Fruit fly (Drosophila melanogaster) whole organism, embryonic: Measurements from ENCODE around the gene CG45081.

ENCODE experiments used
- CG18619 ChIP-seq: fragments of 200-800 bp; sonication (Bioruptor generic); optimal IDR thresholded peaks from 3 replicates; lab custom pipeline; 2017; ENCODE audit warnings: missing biosample characterization, mild to moderate bottlenecking, missing genetic modification characterization
- CG3407 ChIP-seq: fragments of 200-800 bp; sonication (Bioruptor generic); optimal IDR thresholded peaks from 2 replicates; lab custom pipeline; 2018; ENCODE audit warnings: missing biosample characterization, mild to moderate bottlenecking, missing genetic modification characterization
- Fer1 ChIP-seq: fragments of 200-800 bp; sonication (Bioruptor generic); optimal IDR thresholded peaks from 2 replicates; lab custom pipeline; 2017; ENCODE audit warnings: missing biosample characterization, mild to moderate bottlenecking, missing genetic modification characterization
- Mrtf ChIP-seq: fragments of 200-800 bp; sonication (Bioruptor generic); IDR thresholded peaks from 3 replicates; pipeline ENCODE4 v1.3.6; 2022; ENCODE audit warnings: missing biosample characterization, missing genetic modification characterization
- ase ChIP-seq: fragments of 200-800 bp; sonication (Bioruptor generic); IDR thresholded peaks from 3 replicates; pipeline ENCODE4 v1.3.6; 2022; ENCODE audit warnings: missing biosample characterization, missing genetic modification characterization
- croc ChIP-seq: fragments of 200-800 bp; sonication (Bioruptor generic); conservative IDR thresholded peaks from 3 replicates; pipeline ENCODE4 v1.3.6; 2022; ENCODE audit warnings: missing biosample characterization, missing genetic modification characterization
- fru ChIP-seq: fragments of >200 bp; optimal IDR thresholded peaks from 2 replicates; lab custom pipeline; 2017
- jing ChIP-seq: fragments of 200-800 bp; sonication (Bioruptor generic); optimal IDR thresholded peaks from 2 replicates; lab custom pipeline; 2018; ENCODE audit warnings: missing biosample characterization, mild to moderate bottlenecking, missing genetic modification characterization
- klu ChIP-seq: fragments of 200-800 bp; sonication (Bioruptor generic); IDR thresholded peaks from 2 replicates; pipeline ENCODE4 v1.3.6; 2022; ENCODE audit warnings: missing biosample characterization, missing genetic modification characterization
- lov ChIP-seq, 2 experiments: fragments of 200-800 bp in 1 of 2; fragments of >200 bp in 1 of 2; sonication (Bioruptor generic) in 1 of 2; IDR thresholded peaks in 1 of 2; optimal IDR thresholded peaks in 1 of 2; 2 replicates in 1 of 2; 3 replicates in 1 of 2; pipeline versions ENCODE4 v1.3.6 to Lab custom; 2017 to 2022; ENCODE audit warnings: missing biosample characterization in 1 of 2, missing genetic modification characterization in 1 of 2
- pnt ChIP-seq: fragments of 200-800 bp; sonication (Bioruptor generic); optimal IDR thresholded peaks from 3 replicates; lab custom pipeline; 2016; ENCODE audit warnings: missing biosample characterization, missing genetic modification characterization
- ranshi ChIP-seq: fragments of 200-800 bp; sonication (Bioruptor generic); IDR thresholded peaks from 2 replicates; pipeline ENCODE4 v1.3.6; 2022; ENCODE audit warnings: missing biosample characterization, missing genetic modification characterization
- run ChIP-seq: fragments of 200-800 bp; sonication (Bioruptor generic); optimal IDR thresholded peaks from 3 replicates; lab custom pipeline; 2018; ENCODE audit warnings: missing biosample characterization, mild to moderate bottlenecking, missing genetic modification characterization

DNA sequence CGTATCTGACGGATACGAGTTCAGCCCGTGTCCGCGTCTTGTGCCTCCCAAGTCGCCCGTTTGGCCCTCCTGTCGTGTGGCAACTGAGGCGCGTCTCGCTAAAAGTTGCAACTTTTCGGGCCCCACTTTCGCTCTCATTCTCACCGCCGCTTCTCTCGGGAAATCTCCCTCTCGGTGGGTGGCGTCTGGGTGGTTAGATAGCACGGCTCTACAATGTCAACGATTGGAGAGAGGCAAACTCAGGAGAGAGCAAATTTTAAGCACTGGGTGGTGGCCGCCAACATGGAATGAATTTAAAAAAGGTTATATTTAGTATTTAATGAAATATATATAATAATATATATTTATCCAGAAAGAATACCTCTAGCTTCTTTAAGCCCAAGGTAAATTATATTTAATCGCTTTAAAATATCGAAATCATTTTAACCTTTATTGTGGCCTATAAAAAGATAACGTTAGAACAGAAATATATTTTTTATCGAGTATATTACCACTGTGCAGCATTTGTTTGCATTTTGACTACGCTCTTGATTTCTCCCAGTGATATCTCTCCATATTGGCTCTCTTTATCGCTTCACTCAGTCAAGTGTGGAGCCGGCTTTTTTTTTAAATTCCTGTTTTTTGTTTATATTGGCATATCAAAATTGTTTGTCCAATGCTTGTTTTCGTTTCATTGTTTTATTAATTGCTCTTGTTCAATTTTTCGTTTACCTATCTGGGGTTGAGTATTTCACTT is 26.7 kb downstream of the CG45081 start, which contains the start of gene Gbs-76A:
- TF ChIP-seq pnt (no peak), CG3407 (GFP tag; lab: Kevin White, UChicago) (peak; percentile 56), klu (GFP tag; lab: Robert Waterston, UW) (no peak), croc (GFP tag; lab: Robert Waterston, UW) (peak; percentile 73), ase (GFP tag; lab: Robert Waterston, UW) (peak; percentile 67; the same call in 2 of the 3 replicates), Fer1 (GFP tag; lab: Kevin White, UChicago) (peak; percentile 91), CG18619 (GFP tag; lab: Kevin White, UChicago) (peak; percentile 85), fru (no peak), lov (optimal IDR thresholded peaks at IDR 0.05; lab: Kevin White, UChicago) (no peak), lov (GFP tag; IDR thresholded peaks at IDR 0.05; lab: Robert Waterston, UW) (0 out of 3 replicates have a peak, but pooled peaks have one; percentile 27), jing (GFP tag; lab: Kevin White, UChicago) (no peak), Mrtf (GFP tag; lab: Robert Waterston, UW) (0 out of 3 replicates have a peak, but pooled peaks have one; percentile 48), ranshi (GFP tag; lab: Robert Waterston, UW) (peak; percentile 27; the same call in 1 of the 2 replicates), run (tag; lab: Kevin White, UChicago) (peak; percentile 81)
